Worm (Caenorhabditis elegans) whole organism, young adult: ENCODE measurements around the gene C32D5.14.

Source experiments
- B0336.3 ChIP-seq: fragments of 200-800 bp; sonication (Bioruptor generic); IDR thresholded peaks from 2 replicates; pipeline ENCODE4 v1.3.6; 2022; ENCODE audit warnings: missing genetic modification characterization, missing compliant biosample characterization
- F37B4.10 ChIP-seq: fragments of 200-800 bp; sonication (Bioruptor generic); IDR thresholded peaks from 2 replicates; pipeline ENCODE4 v1.3.6; 2022; ENCODE audit warnings: missing genetic modification characterization, missing compliant biosample characterization
- Y53G8AR.9 ChIP-seq: fragments of 200-800 bp; sonication (Bioruptor generic); conservative IDR thresholded peaks from 2 replicates; pipeline ENCODE4 v1.3.6; 2022; ENCODE audit warnings: missing genetic modification reagents, missing genetic modification characterization, missing compliant biosample characterization
- Y67H2A.10 ChIP-seq: fragments of 200-800 bp; sonication (Bioruptor generic); conservative IDR thresholded peaks from 2 replicates; pipeline ENCODE4 v1.3.6; 2022; ENCODE audit warnings: missing genetic modification reagents, missing genetic modification characterization, missing compliant biosample characterization
- attf-3 ChIP-seq: fragments of 200-800 bp; sonication (Bioruptor generic); conservative IDR thresholded peaks from 2 replicates; pipeline ENCODE4 v1.3.6; 2022; ENCODE audit warnings: missing genetic modification reagents, missing genetic modification characterization, missing compliant biosample characterization
- attf-5 ChIP-seq: fragments of 200-800 bp; sonication (Bioruptor generic); optimal IDR thresholded peaks from 2 replicates; lab custom pipeline; 2018; ENCODE audit warnings: mild to moderate bottlenecking, missing genetic modification characterization, missing compliant biosample characterization
- attf-6 ChIP-seq: fragments of 200-800 bp; sonication (Bioruptor generic); IDR thresholded peaks from 2 replicates; pipeline ENCODE4 v1.3.6; 2022; ENCODE audit warnings: missing genetic modification reagents, missing genetic modification characterization, missing compliant biosample characterization
- bed-1 ChIP-seq: fragments of 200-800 bp; sonication (Bioruptor generic); IDR thresholded peaks from 2 replicates; pipeline ENCODE4 v1.3.6; 2022; ENCODE audit warnings: missing genetic modification reagents, missing genetic modification characterization, missing compliant biosample characterization
- cebp-1 ChIP-seq, 2 experiments: fragments of 200-800 bp in 1 of 2; sonication (Bioruptor generic) in 1 of 2; sonication (generic microtip) in 1 of 2; IDR thresholded peaks in 1 of 2; optimal IDR thresholded peaks in 1 of 2; 2 replicates each; pipeline versions ENCODE4 v1.3.6 to Lab custom; 2017 to 2022; ENCODE audit warnings: missing compliant biosample characterization in 2 of 2, missing genetic modification characterization in 2 of 2, mild to moderate bottlenecking in 1 of 2, missing genetic modification reagents in 1 of 2, moderate library complexity in 1 of 2
- cebp-2 ChIP-seq: fragments of 200-800 bp; sonication (Bioruptor generic); IDR thresholded peaks from 2 replicates; pipeline ENCODE4 v1.3.6; 2022; ENCODE audit warnings: missing genetic modification characterization, missing compliant biosample characterization
- ceh-40 ChIP-seq: fragments of 200-800 bp; sonication (Bioruptor generic); IDR thresholded peaks from 2 replicates; pipeline ENCODE4 v1.3.6; 2022; ENCODE audit warnings: missing genetic modification characterization, missing compliant biosample characterization
- ceh-58 ChIP-seq: fragments of 200-800 bp; sonication (Bioruptor generic); IDR thresholded peaks from 2 replicates; pipeline ENCODE4 v1.3.6; 2022; ENCODE audit warnings: missing genetic modification characterization, missing compliant biosample characterization
- chd-7 ChIP-seq: sonication (generic microtip); optimal IDR thresholded peaks from 2 replicates; lab custom pipeline; 2016; ENCODE audit warnings: mild to moderate bottlenecking, missing genetic modification characterization, moderate library complexity, missing compliant biosample characterization
- dpl-1 ChIP-seq: fragments of 150-350 bp; optimal IDR thresholded peaks from 2 replicates; lab custom pipeline; 2014; ENCODE audit warnings: missing biosample characterization, missing genetic modification reagents, missing genetic modification characterization
- efl-1 ChIP-seq: fragments of 150-350 bp; optimal IDR thresholded peaks from 2 replicates; lab custom pipeline; 2014; ENCODE audit warnings: missing biosample characterization, missing genetic modification reagents, missing genetic modification characterization
- egl-44 ChIP-seq: fragments of 200-800 bp; sonication (Bioruptor generic); IDR thresholded peaks from 2 replicates; pipeline ENCODE4 v1.3.6; 2022; ENCODE audit warnings: missing genetic modification reagents, missing genetic modification characterization, missing compliant biosample characterization
- egrh-3 ChIP-seq: fragments of 200-800 bp; sonication (Bioruptor generic); IDR thresholded peaks from 2 replicates; pipeline ENCODE4 v1.3.6; 2022; ENCODE audit warnings: missing genetic modification reagents, missing genetic modification characterization, missing compliant biosample characterization
- ekl-4 ChIP-seq: fragments of 200-800 bp; sonication (Bioruptor generic); IDR thresholded peaks from 2 replicates; pipeline ENCODE4 v1.3.6; 2022; ENCODE audit warnings: missing genetic modification reagents, missing genetic modification characterization, missing compliant biosample characterization
- gei-17 ChIP-seq: fragments of 200-800 bp; sonication (Bioruptor generic); optimal IDR thresholded peaks from 2 replicates; lab custom pipeline; 2018; ENCODE audit warnings: mild to moderate bottlenecking, missing genetic modification characterization, missing compliant biosample characterization
- hlh-12 ChIP-seq: sonication (generic microtip); optimal IDR thresholded peaks from 2 replicates; lab custom pipeline; 2016; ENCODE audit warnings: missing genetic modification characterization, missing compliant biosample characterization
- hrde-1 ChIP-seq: sonication (generic microtip); optimal IDR thresholded peaks from 2 replicates; lab custom pipeline; 2016; ENCODE audit warnings: missing genetic modification characterization, mild to moderate bottlenecking, missing compliant biosample characterization, moderate library complexity, missing genotype, missing genetic modification reagents, borderline replicate concordance
- let-607 ChIP-seq, 2 experiments: fragments of 200-800 bp in 1 of 2; sonication (Bioruptor generic) in 1 of 2; sonication (generic microtip) in 1 of 2; optimal IDR thresholded peaks; 2 replicates each; lab custom pipeline; 2016 to 2018; ENCODE audit warnings: mild to moderate bottlenecking in 2 of 2, missing compliant biosample characterization in 2 of 2, missing genetic modification characterization in 2 of 2, moderate library complexity in 2 of 2, missing genotype in 1 of 2
- lin-26 ChIP-seq: fragments of 200-800 bp; sonication (Bioruptor generic); IDR thresholded peaks from 2 replicates; pipeline ENCODE4 v1.3.6; 2022; ENCODE audit warnings: missing genetic modification reagents, missing genetic modification characterization, missing compliant biosample characterization
- lsy-27 ChIP-seq: sonication (generic microtip); optimal IDR thresholded peaks from 2 replicates; lab custom pipeline; 2017; ENCODE audit warnings: missing genetic modification characterization, mild to moderate bottlenecking, missing compliant biosample characterization, antibody characterized with exemption, missing genotype, borderline replicate concordance; ENCODE audit not compliant: insufficient read depth
- madf-3 ChIP-seq: fragments of 200-800 bp; sonication (Bioruptor generic); IDR thresholded peaks from 2 replicates; pipeline ENCODE4 v1.3.6; 2022; ENCODE audit warnings: missing genetic modification reagents, missing genetic modification characterization, missing compliant biosample characterization
- madf-6 ChIP-seq: fragments of 200-800 bp; sonication (Bioruptor generic); IDR thresholded peaks from 2 replicates; pipeline ENCODE4 v1.3.6; 2022; ENCODE audit warnings: missing genetic modification reagents, missing genetic modification characterization, missing compliant biosample characterization
- mcd-1 ChIP-seq: fragments of 200-800 bp; sonication (Bioruptor generic); IDR thresholded peaks from 2 replicates; pipeline ENCODE4 v1.3.6; 2022; ENCODE audit warnings: missing genetic modification reagents, missing genetic modification characterization, missing compliant biosample characterization
- mel-28 ChIP-seq: sonication (generic microtip); optimal IDR thresholded peaks from 2 replicates; lab custom pipeline; 2016; ENCODE audit warnings: borderline replicate concordance, mild to moderate bottlenecking, missing genetic modification characterization, missing compliant biosample characterization
- nfyb-1 ChIP-seq: fragments of 200-800 bp; sonication (Bioruptor generic); IDR thresholded peaks from 2 replicates; pipeline ENCODE4 v1.3.6; 2022; ENCODE audit warnings: missing genetic modification reagents, missing genetic modification characterization, missing compliant biosample characterization
- nhr-179 ChIP-seq: sonication (generic microtip); optimal IDR thresholded peaks from 2 replicates; lab custom pipeline; 2016; ENCODE audit warnings: mild to moderate bottlenecking, missing genetic modification characterization, missing compliant biosample characterization
- nhr-80 ChIP-seq: sonication (generic microtip); optimal IDR thresholded peaks from 2 replicates; lab custom pipeline; 2016; ENCODE audit warnings: missing genetic modification characterization, missing compliant biosample characterization
- snpc-1.1 ChIP-seq: sonication (generic microtip); optimal IDR thresholded peaks from 2 replicates; lab custom pipeline; 2017; ENCODE audit warnings: missing genetic modification characterization, mild to moderate bottlenecking, missing compliant biosample characterization, antibody characterized with exemption, moderate library complexity, missing genotype, missing genetic modification reagents; ENCODE audit not compliant: insufficient read depth
- somi-1 ChIP-seq: fragments of 200-800 bp; sonication (Bioruptor generic); optimal IDR thresholded peaks from 2 replicates; lab custom pipeline; 2018; ENCODE audit warnings: mild to moderate bottlenecking, missing genetic modification characterization, missing compliant biosample characterization
- unc-130 ChIP-seq: sonication (generic microtip); optimal IDR thresholded peaks from 2 replicates; lab custom pipeline; 2016; ENCODE audit warnings: missing genetic modification reagents, missing genetic modification characterization, missing compliant biosample characterization
- unc-62 ChIP-seq: fragments of 150-350 bp; optimal IDR thresholded peaks from 2 replicates; lab custom pipeline; 2014; ENCODE audit warnings: missing biosample characterization, missing genetic modification reagents, missing genetic modification characterization
- ztf-28 ChIP-seq: fragments of 200-800 bp; sonication (Bioruptor generic); IDR thresholded peaks from 2 replicates; pipeline ENCODE4 v1.3.6; 2022; ENCODE audit warnings: missing genetic modification reagents, missing genetic modification characterization, missing compliant biosample characterization
- ztf-3 ChIP-seq: fragments of 200-800 bp; sonication (Bioruptor generic); optimal IDR thresholded peaks from 2 replicates; lab custom pipeline; 2018; ENCODE audit warnings: mild to moderate bottlenecking, missing genetic modification characterization, missing compliant biosample characterization

Gene C32D5.14

DNA sequence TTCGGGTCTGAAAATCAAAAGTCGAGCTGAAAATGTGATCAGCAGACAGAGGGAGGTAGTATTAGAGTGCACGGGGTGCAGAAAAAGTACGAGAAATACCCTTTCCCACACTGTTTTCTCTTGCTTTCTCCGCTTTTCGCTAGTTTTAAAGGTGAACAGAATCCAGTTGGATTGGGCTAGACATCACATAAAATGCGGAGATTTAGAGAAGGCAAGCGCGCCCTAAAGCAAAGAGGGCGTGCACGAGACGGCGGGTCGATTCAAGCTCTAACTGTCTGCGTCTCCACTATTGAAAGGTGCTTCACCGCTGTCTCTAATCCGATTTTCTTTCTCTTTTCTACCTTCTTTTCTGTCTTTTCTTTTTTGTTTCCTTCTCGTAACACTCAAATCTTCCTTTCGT lies 34.8 kb downstream of the C32D5.14 start (continued):
- TF ChIP-seq chd-7 (tag; lab: Kevin White, UChicago) (peak; percentile 63), gei-17 (GFP tag; lab: Kevin White, UChicago) (peak; percentile 3), efl-1 (GFP tag; lab: Kevin White, UChicago) (peak; percentile 57), attf-5 (GFP tag; lab: Kevin White, UChicago) (peak; percentile 95), attf-3 (GFP tag; lab: Robert Waterston, UW) (peak; percentile 45; the same call in 1 of the 2 replicates)

DNA sequence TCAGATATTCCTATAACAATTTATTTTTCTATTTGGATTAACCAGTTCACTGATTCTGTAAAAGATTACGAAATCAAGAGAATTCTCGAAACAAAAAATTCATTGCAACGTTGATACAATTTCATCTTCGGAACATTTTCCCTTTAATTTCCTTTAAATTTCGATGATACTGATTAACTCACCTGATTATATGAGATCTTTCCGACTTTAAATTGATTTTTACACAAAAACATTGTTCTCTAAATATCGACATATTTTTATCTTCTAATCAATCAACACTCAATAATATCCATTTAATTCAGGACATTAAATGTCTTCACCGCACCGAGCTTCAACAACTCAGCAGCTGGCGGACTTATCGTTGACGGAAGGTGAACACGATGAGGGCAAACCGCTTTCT lies 35.7 kb downstream of the C32D5.14 start, which contains the start of gene lin-23:
lin-23 (plus strand) TSS at position 301 of the 400 bp plus-strand sequence.
- TF ChIP-seq Y67H2A.10 (GFP tag; lab: Robert Waterston, UW) = no peak
- no peak for TF ChIP-seq bed-1 (GFP tag; lab: Robert Waterston, UW)
- TF ChIP-seq lsy-27 = no peak
- TF ChIP-seq egrh-3 (GFP tag; lab: Robert Waterston, UW) = no peak

DNA sequence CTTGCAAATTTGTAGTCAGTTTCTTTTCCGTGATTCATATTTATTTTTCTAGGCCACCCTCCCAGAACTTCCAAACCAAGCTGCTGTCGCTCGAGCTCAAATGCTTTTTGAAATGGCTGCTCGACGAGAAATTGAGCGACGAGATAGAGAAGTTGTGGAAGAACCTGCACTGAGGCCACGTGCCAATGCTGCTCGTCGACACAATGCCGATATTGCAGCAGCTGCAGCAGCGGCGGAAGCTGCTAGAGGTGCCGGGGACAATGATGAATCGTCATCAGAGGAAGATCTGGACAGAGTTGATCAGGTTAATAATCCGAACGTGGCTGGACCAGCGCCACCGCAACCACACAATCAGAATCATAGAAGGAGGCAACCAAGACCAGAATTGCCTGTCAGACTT lies 38.1 kb downstream of the C32D5.14 start:
- TF ChIP-seq mcd-1 (GFP tag; lab: Robert Waterston, UW) = peak; percentile 40; the same call in 1 of the 2 replicates
- peak; percentile 37; the same call in 1 of the 2 replicates for TF ChIP-seq egrh-3 (GFP tag; lab: Robert Waterston, UW)
- TF ChIP-seq ceh-58 (GFP tag; lab: Robert Waterston, UW) = 0 out of 2 replicates have a peak, but pooled peaks have one; percentile 60
- TF ChIP-seq somi-1 (GFP tag; lab: Kevin White, UChicago) = no peak

DNA sequence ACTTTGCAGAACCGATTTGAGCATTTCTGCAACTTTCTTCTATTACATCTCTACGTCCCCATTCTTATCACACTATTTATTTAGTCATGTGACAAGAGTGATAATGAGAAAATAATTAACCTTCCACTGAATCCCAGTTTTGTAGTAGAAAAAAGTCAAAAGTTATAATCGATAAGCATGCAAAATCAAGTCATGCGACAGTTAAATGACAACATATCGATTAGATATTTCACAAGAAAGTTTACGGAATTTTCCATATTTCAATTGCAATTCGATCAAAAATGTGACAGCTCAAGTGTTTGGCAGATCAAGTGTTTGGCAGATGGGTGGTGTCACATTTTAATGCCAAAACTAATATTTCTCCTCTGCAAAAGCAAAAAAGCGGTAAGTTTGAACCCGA lies 39.4 kb downstream of the C32D5.14 start:
- TF ChIP-seq ekl-4 (GFP tag; lab: Robert Waterston, UW) (0 out of 2 replicates have a peak, but pooled peaks have one; percentile 6), let-607 (tag; optimal IDR thresholded peaks at IDR 0.05; lab: Kevin White, UChicago) (no peak), nhr-80 (tag; lab: Kevin White, UChicago) (peak; percentile 81), egrh-3 (GFP tag; lab: Robert Waterston, UW) (no peak), cebp-1 (GFP tag; IDR thresholded peaks at IDR 0.05; lab: Robert Waterston, UW) (no peak; the same call in 1 of the 2 replicates), cebp-1 (tag; optimal IDR thresholded peaks at IDR 0.05; lab: Kevin White, UChicago) (peak; percentile 83), madf-6 (GFP tag; lab: Robert Waterston, UW) (peak; percentile 44; the same call in 1 of the 2 replicates), Y53G8AR.9 (GFP tag; lab: Robert Waterston, UW) (0 out of 2 replicates have a peak, but pooled peaks have one; percentile 9), mcd-1 (GFP tag; lab: Robert Waterston, UW) (peak; percentile 18; the same call in 1 of the 2 replicates), F37B4.10 (GFP tag; lab: Robert Waterston, UW) (no peak), hlh-12 (no peak), attf-5 (GFP tag; lab: Kevin White, UChicago) (peak; percentile 27), snpc-1.1 (tag; lab: Kevin White, UChicago) (no peak), unc-62 (GFP tag; lab: Kevin White, UChicago) (peak; percentile 64), B0336.3 (GFP tag; lab: Robert Waterston, UW) (peak; percentile 67), hrde-1 (tag; lab: Kevin White, UChicago) (peak; percentile 11), nfyb-1 (no peak), ceh-40 (GFP tag; lab: Robert Waterston, UW) (no peak)

DNA sequence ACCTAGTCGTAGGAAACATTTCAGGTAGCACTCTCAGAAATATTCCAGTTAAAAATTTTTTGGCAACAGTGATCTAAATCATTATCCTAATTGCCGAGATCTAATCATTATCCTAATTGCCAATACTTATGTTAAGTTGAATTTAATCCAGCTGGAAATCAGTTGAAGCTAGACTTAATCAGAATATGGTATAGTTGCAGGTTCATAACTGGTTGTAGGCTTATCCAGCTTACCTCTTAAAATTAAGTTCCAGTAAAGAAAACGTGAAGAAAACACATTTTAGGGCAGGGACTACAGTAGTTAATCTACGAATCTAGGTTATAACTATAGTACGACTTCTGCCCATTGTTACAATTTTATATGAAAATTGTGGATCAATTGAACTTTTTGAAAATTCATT lies 41.4 kb downstream of the C32D5.14 start:
- TF ChIP-seq somi-1 (GFP tag; lab: Kevin White, UChicago) = no peak
- TF ChIP-seq ztf-3 = no peak
- no peak for TF ChIP-seq madf-3 (GFP tag; lab: Robert Waterston, UW)
- TF ChIP-seq cebp-2 (GFP tag; lab: Robert Waterston, UW) = no peak
- TF ChIP-seq lin-26 (GFP tag; lab: Robert Waterston, UW) = no peak
- TF ChIP-seq nhr-179 (tag; lab: Kevin White, UChicago) = no peak
- TF ChIP-seq unc-130 = no peak
- no peak for TF ChIP-seq egl-44 (GFP tag; lab: Robert Waterston, UW)
- no peak for TF ChIP-seq attf-5 (GFP tag; lab: Kevin White, UChicago)
- no peak for TF ChIP-seq dpl-1
- no peak for TF ChIP-seq attf-6
- TF ChIP-seq mel-28 = no peak
- TF ChIP-seq cebp-1 (GFP tag; IDR thresholded peaks at IDR 0.05; lab: Robert Waterston, UW) = no peak
- TF ChIP-seq cebp-1 (tag; optimal IDR thresholded peaks at IDR 0.05; lab: Kevin White, UChicago) = no peak
- no peak for TF ChIP-seq ztf-28 (GFP tag; lab: Robert Waterston, UW)
- TF ChIP-seq, all 124 proteins: peak for 0
